Worm (Caenorhabditis elegans) whole organism, young adult: ENCODE data around the gene C29F9.6.

Experiments used
- nhr-120 ChIP-seq: fragments of 200-800 bp; sonication (Bioruptor generic); IDR thresholded peaks from 2 replicates; pipeline ENCODE4 v1.3.6; 2022; ENCODE audit warnings: missing genetic modification characterization, missing compliant biosample characterization
- pha-4 ChIP-seq: fragments of 150-350 bp; sonication (generic microtip); optimal IDR thresholded peaks from 2 replicates; lab custom pipeline; 2014; ENCODE audit warnings: missing biosample characterization, missing genetic modification reagents, missing genetic modification characterization

DNA sequence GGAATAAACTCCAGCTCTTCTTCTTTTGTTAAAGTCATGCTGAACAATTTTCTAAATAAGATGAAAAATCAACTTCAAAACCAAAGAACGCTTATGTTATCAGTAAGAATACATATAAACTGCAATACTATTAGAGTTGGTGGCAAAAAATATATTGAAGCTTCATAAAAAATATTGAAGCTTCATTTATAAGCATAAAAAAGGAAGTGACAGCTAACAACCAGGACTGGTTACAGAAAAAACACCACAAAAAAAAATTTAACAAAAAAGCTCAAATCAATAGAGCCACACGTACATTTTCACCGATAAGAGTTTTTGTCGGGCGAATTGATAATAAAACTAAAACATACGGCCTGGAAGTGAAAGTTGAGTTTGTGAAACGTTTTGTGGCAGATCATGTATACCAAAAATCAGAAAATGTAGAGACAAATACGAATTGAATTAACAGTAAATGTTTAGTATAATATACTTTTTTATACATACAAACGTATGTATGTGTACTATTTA is 32.9 kb downstream of the C29F9.6 start, which contains the start of gene sqst-5:
- TF ChIP-seq pha-4 (tag; lab: Kevin White, UChicago), result no peak
- TF ChIP-seq nhr-120 (GFP tag; lab: Robert Waterston, UW), result no peak
